Fruit fly (Drosophila melanogaster) whole organism, prepupa: Measurements from ENCODE around the gene BHD.

Source experiments
- Blimp-1 ChIP-seq: fragments of 200-800 bp; sonication (Bioruptor generic); optimal IDR thresholded peaks from 3 replicates; lab custom pipeline; 2017; ENCODE audit warnings: missing biosample characterization, missing genetic modification characterization, mild to moderate bottlenecking, moderate library complexity, missing genetic modification reagents
- CG10669 ChIP-seq: fragments of 200-800 bp; sonication (Bioruptor generic); optimal IDR thresholded peaks from 3 replicates; lab custom pipeline; 2018; ENCODE audit warnings: missing biosample characterization, mild to moderate bottlenecking, missing genetic modification characterization, moderate library complexity
- CG31627 ChIP-seq: fragments of 200-800 bp; sonication (Bioruptor generic); optimal IDR thresholded peaks from 3 replicates; lab custom pipeline; 2016; ENCODE audit warnings: missing biosample characterization, missing genetic modification characterization
- CG32006 ChIP-seq: fragments of 200-800 bp; sonication (Bioruptor generic); optimal IDR thresholded peaks from 3 replicates; lab custom pipeline; 2017; ENCODE audit warnings: missing biosample characterization, mild to moderate bottlenecking, missing genetic modification characterization
- CG6276 ChIP-seq: fragments of 200-800 bp; sonication (Bioruptor generic); optimal IDR thresholded peaks from 2 replicates; lab custom pipeline; 2017; ENCODE audit warnings: missing biosample characterization, mild to moderate bottlenecking, missing genetic modification characterization
- CG9139 ChIP-seq: fragments of 200-800 bp; sonication (Bioruptor generic); optimal IDR thresholded peaks from 3 replicates; lab custom pipeline; 2017; ENCODE audit warnings: missing biosample characterization, mild to moderate bottlenecking, missing genetic modification characterization
- Ets21C ChIP-seq: fragments of 200-800 bp; sonication (Bioruptor generic); optimal IDR thresholded peaks from 3 replicates; lab custom pipeline; 2016; ENCODE audit warnings: missing biosample characterization, missing genetic modification characterization
- Hr39 ChIP-seq: fragments of 200-800 bp; sonication (Bioruptor generic); optimal IDR thresholded peaks from 2 replicates; lab custom pipeline; 2016; ENCODE audit warnings: missing biosample characterization, missing genetic modification characterization
- OdsH ChIP-seq: fragments of 200-800 bp; sonication (Bioruptor generic); optimal IDR thresholded peaks from 3 replicates; lab custom pipeline; 2016; ENCODE audit warnings: missing biosample characterization, missing genetic modification characterization
- esn ChIP-seq: fragments of 200-800 bp; sonication (Bioruptor generic); optimal IDR thresholded peaks from 2 replicates; lab custom pipeline; 2016; ENCODE audit warnings: missing biosample characterization, mild to moderate bottlenecking, missing genetic modification characterization, moderate library complexity
- lz ChIP-seq: fragments of 200-800 bp; sonication (Bioruptor generic); optimal IDR thresholded peaks from 3 replicates; lab custom pipeline; 2016; ENCODE audit warnings: missing biosample characterization, missing genetic modification characterization
- pdm3 ChIP-seq: fragments of 200-800 bp; sonication (Bioruptor generic); optimal IDR thresholded peaks from 3 replicates; lab custom pipeline; 2016; ENCODE audit warnings: missing biosample characterization, missing genetic modification characterization
- spab ChIP-seq: fragments of 200-800 bp; sonication (Bioruptor generic); optimal IDR thresholded peaks from 2 replicates; lab custom pipeline; 2017; ENCODE audit warnings: missing biosample characterization, mild to moderate bottlenecking, missing genetic modification characterization, missing genetic modification reagents
- ss ChIP-seq, 2 experiments: fragments of 200-800 bp; sonication (Bioruptor generic); optimal IDR thresholded peaks; 2 replicates in 1 of 2; 3 replicates in 1 of 2; lab custom pipeline; 2017 to 2018; ENCODE audit warnings: mild to moderate bottlenecking in 2 of 2, missing biosample characterization in 2 of 2, missing genetic modification characterization in 2 of 2, moderate library complexity in 1 of 2

dm6 chr3L:7238072-7238759 is at the start of gene BHD, which contains the start of gene CG14829:
- TF ChIP-seq lz (GFP tag; lab: Kevin White, UChicago) (no peak), esn (GFP tag; lab: Kevin White, UChicago) (no peak), spab (GFP tag; lab: Kevin White, UChicago) (no peak), ss (GFP tag; optimal IDR thresholded peaks at IDR 0.05; lab: Kevin White, UChicago) (no peak), CG10669 (GFP tag; lab: Kevin White, UChicago) (no peak), Blimp-1 (GFP tag; lab: Kevin White, UChicago) (no peak), Hr39 (GFP tag; lab: Kevin White, UChicago) (no peak), OdsH (no peak), CG31627 (GFP tag; lab: Kevin White, UChicago) (no peak), CG9139 (no peak), Ets21C (GFP tag; lab: Kevin White, UChicago) (no peak), CG6276 (GFP tag; lab: Kevin White, UChicago) (no peak), CG32006 (GFP tag; lab: Kevin White, UChicago) (no peak), pdm3 (no peak)
